Worm (Caenorhabditis elegans): ENCODE measurements around the gene T27A8.7.

The T27A8.7 gene

DNA sequence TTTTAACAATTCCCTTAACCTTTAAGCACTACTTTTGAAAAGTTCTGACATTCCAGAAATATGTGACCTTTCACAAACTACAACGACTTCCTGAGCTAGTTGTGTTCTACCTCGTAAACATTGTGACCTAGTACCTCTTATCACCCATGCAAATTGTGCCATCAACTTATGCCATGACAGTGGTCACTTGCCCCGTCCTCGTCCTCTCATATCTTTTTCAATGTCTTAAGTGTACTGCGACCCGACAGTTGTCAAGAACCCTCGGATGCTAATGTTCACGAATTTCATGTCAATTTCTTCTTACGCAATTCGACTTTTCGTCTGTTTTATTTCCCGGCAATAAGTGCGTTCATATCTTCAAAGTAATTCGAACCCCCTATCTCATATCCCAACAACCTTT, 32.5 kb downstream of the T27A8.7 start:
- TF ChIP-seq pes-1 (GFP tag; IDR thresholded peaks at IDR 0.05) (no peak), ama-1 (optimal IDR thresholded peaks at IDR 0.05) (no peak), tra-4 (tag; optimal IDR thresholded peaks at IDR 0.05) (no peak), ceh-13 (GFP tag; optimal IDR thresholded peaks at IDR 0.05) (no peak), sea-1 (GFP tag; conservative IDR thresholded peaks at IDR 0.05) (no peak), F13C5.2 (tag; optimal IDR thresholded peaks at IDR 0.05) (no peak)

ce11 chrX:16091166-16091565, 35.8 kb downstream of the T27A8.7 start:
- TF ChIP-seq pes-1 (GFP tag; IDR thresholded peaks at IDR 0.05) (no peak), B0310.2 (tag; optimal IDR thresholded peaks at IDR 0.05) (no peak), aly-1 (tag; optimal IDR thresholded peaks at IDR 0.05) (no peak), scrt-1 (GFP tag; IDR thresholded peaks at IDR 0.05) (no peak), tbx-37 (GFP tag; conservative IDR thresholded peaks at IDR 0.05) (no peak), hmg-4 (GFP tag; optimal IDR thresholded peaks at IDR 0.05) (no peak), ama-1 (optimal IDR thresholded peaks at IDR 0.05) (no peak), tra-4 (tag; optimal IDR thresholded peaks at IDR 0.05) (no peak), flt-1 (GFP tag; IDR thresholded peaks at IDR 0.05) (no peak), ceh-13 (GFP tag; optimal IDR thresholded peaks at IDR 0.05) (no peak), hnd-1 (tag; optimal IDR thresholded peaks at IDR 0.05) (no peak), F13C5.2 (tag; optimal IDR thresholded peaks at IDR 0.05) (no peak), sea-1 (GFP tag; conservative IDR thresholded peaks at IDR 0.05) (no peak), hmbx-1 (tag; optimal IDR thresholded peaks at IDR 0.05) (no peak), ceh-36 (tag; optimal IDR thresholded peaks at IDR 0.05) (no peak), ets-7 (tag; optimal IDR thresholded peaks at IDR 0.05) (no peak), tbx-11 (GFP tag; IDR thresholded peaks at IDR 0.05) (no peak)

- TF ChIP-seq ets-7 (tag; optimal IDR thresholded peaks at IDR 0.05), result no peak
- no peak for TF ChIP-seq scrt-1 (GFP tag; IDR thresholded peaks at IDR 0.05)
- no peak for TF ChIP-seq F13C5.2 (tag; optimal IDR thresholded peaks at IDR 0.05)
- TF ChIP-seq B0310.2 (tag; optimal IDR thresholded peaks at IDR 0.05), result no peak
- no peak for TF ChIP-seq ama-1 (optimal IDR thresholded peaks at IDR 0.05)
- no peak for TF ChIP-seq tbx-11 (GFP tag; IDR thresholded peaks at IDR 0.05)
- no peak for TF ChIP-seq tra-4 (tag; optimal IDR thresholded peaks at IDR 0.05)
- TF ChIP-seq sea-1 (GFP tag; conservative IDR thresholded peaks at IDR 0.05), result no peak
- no peak for TF ChIP-seq pes-1 (GFP tag; IDR thresholded peaks at IDR 0.05)
- no peak for TF ChIP-seq ceh-13 (GFP tag; optimal IDR thresholded peaks at IDR 0.05)
- no peak for TF ChIP-seq ceh-36 (tag; optimal IDR thresholded peaks at IDR 0.05)
- no peak for TF ChIP-seq flt-1 (GFP tag; IDR thresholded peaks at IDR 0.05)
These were observed 39.0 kb downstream of the T27A8.7 start, which contains the start of gene C30F2.5 for ce11 chrX:16094370-16094769. Gene C30F2.5, plus strand, starts transcription at chrX:16094670.

DNA sequence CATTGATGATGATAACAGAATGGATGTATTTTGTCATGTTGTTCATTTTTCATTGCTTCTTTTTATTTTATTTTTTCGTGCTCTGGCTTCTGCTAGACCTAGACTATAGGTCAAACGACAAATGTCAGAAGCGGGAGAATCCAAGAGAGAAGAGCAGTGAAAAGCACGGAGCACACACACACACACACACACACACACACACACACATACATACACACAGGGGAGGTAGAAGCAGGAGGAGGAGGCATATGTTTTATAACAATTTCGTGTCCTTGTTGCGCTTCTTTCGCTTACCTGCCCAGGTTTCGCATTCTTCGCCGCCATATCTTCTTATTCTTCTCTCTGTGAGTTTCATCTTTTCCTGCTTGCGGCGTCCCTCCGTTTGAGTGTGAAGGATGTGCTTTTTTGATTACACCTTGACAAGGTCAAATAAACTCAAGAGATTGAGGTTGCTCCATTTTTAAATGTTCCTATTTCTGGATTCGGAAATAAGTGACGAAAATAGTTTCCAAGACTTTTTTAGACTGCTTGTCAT, 42.8 kb downstream of the T27A8.7 start:
- no peak for TF ChIP-seq scrt-1 (GFP tag; IDR thresholded peaks at IDR 0.05)
- TF ChIP-seq ceh-36 (tag; optimal IDR thresholded peaks at IDR 0.05), result no peak
- TF ChIP-seq tbx-37 (GFP tag; conservative IDR thresholded peaks at IDR 0.05), result no peak
- no peak for TF ChIP-seq ceh-13 (GFP tag; optimal IDR thresholded peaks at IDR 0.05)
- TF ChIP-seq hnd-1 (tag; optimal IDR thresholded peaks at IDR 0.05), result no peak
- TF ChIP-seq sea-1 (GFP tag; conservative IDR thresholded peaks at IDR 0.05), result no peak
- TF ChIP-seq pes-1 (GFP tag; IDR thresholded peaks at IDR 0.05), result no peak
- no peak for TF ChIP-seq aly-1 (tag; optimal IDR thresholded peaks at IDR 0.05)
- no peak for TF ChIP-seq ets-7 (tag; optimal IDR thresholded peaks at IDR 0.05)
- TF ChIP-seq tra-4 (tag; optimal IDR thresholded peaks at IDR 0.05), result no peak
- no peak for TF ChIP-seq F13C5.2 (tag; optimal IDR thresholded peaks at IDR 0.05)
- TF ChIP-seq ama-1 (optimal IDR thresholded peaks at IDR 0.05), result no peak
- no peak for TF ChIP-seq tbx-11 (GFP tag; IDR thresholded peaks at IDR 0.05)
- no peak for TF ChIP-seq hmg-4 (GFP tag; optimal IDR thresholded peaks at IDR 0.05)
- TF ChIP-seq flt-1 (GFP tag; IDR thresholded peaks at IDR 0.05), result no peak
- TF ChIP-seq hmbx-1 (tag; optimal IDR thresholded peaks at IDR 0.05), result no peak

DNA sequence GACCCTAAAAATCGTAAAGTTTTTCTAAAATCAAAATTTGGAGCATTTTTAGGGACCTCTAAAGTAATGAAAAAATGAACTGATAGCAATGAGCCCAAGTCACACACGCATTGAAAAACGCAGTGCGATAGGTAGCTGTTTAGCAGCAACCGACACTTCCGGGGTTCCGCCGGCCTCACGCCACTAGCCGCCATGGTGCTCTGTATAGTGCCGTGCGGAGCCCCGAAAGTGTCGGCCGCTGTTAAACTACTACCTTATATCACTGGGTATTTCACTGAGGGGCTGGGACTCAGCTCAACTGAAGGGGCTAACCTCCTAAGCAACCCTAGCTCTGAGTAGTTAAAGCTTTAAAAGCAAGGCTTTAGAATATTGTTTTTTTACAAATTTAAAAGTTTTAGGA, 43.9 kb downstream of the T27A8.7 start:
- TF ChIP-seq pes-1 (GFP tag; IDR thresholded peaks at IDR 0.05) (no peak), hnd-1 (tag; optimal IDR thresholded peaks at IDR 0.05) (no peak), hmbx-1 (tag; optimal IDR thresholded peaks at IDR 0.05) (no peak), aly-1 (tag; optimal IDR thresholded peaks at IDR 0.05) (no peak), tbx-37 (GFP tag; conservative IDR thresholded peaks at IDR 0.05) (no peak)

DNA sequence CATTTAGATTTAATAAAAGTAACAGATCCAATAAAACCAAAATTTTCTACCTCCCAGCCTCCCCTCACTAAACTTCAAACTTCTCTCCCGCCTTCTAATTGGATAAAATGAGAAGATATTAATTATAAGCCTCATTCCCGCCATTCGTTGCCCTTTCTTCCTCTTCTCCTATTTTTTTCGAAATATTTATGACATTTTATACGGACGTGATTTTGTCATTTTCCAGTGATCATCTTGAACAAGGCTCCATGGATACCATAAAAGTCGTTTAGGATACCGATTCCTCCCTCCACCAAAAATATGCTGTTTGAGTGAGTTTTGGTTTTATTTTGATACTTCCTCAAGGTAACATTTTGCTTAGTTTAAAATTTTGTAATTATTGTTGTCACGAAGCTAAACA, 48.1 kb downstream of the T27A8.7 start, which contains the start of gene ZK1073.2:
ZK1073.2 (plus strand) TSS at position 301 of the 400 bp plus-strand sequence.
- TF ChIP-seq B0310.2 (tag; optimal IDR thresholded peaks at IDR 0.05) (no peak), hnd-1 (tag; optimal IDR thresholded peaks at IDR 0.05) (no peak), aly-1 (tag; optimal IDR thresholded peaks at IDR 0.05) (no peak), pes-1 (GFP tag; IDR thresholded peaks at IDR 0.05) (no peak), ama-1 (optimal IDR thresholded peaks at IDR 0.05) (no peak), tbx-37 (GFP tag; conservative IDR thresholded peaks at IDR 0.05) (no peak), F13C5.2 (tag; optimal IDR thresholded peaks at IDR 0.05) (no peak), hmg-4 (GFP tag; optimal IDR thresholded peaks at IDR 0.05) (no peak), sea-1 (GFP tag; conservative IDR thresholded peaks at IDR 0.05) (no peak), hmbx-1 (tag; optimal IDR thresholded peaks at IDR 0.05) (no peak), scrt-1 (GFP tag; IDR thresholded peaks at IDR 0.05) (no peak), ceh-36 (tag; optimal IDR thresholded peaks at IDR 0.05) (no peak), tbx-11 (GFP tag; IDR thresholded peaks at IDR 0.05) (no peak), tra-4 (tag; optimal IDR thresholded peaks at IDR 0.05) (no peak), flt-1 (GFP tag; IDR thresholded peaks at IDR 0.05) (no peak)

- TF ChIP-seq tbx-37 (GFP tag; conservative IDR thresholded peaks at IDR 0.05) (no peak), ets-7 (tag; optimal IDR thresholded peaks at IDR 0.05) (no peak), hnd-1 (tag; optimal IDR thresholded peaks at IDR 0.05) (no peak), sea-1 (GFP tag; conservative IDR thresholded peaks at IDR 0.05) (no peak), F13C5.2 (tag; optimal IDR thresholded peaks at IDR 0.05) (no peak), ceh-13 (GFP tag; optimal IDR thresholded peaks at IDR 0.05) (no peak), ceh-36 (tag; optimal IDR thresholded peaks at IDR 0.05) (no peak)
These were observed 50.5 kb downstream of the T27A8.7 start for ce11 chrX:16105863-16106262.

All from whole organism, early embryonic.